Fruit fly (Drosophila melanogaster) whole organism, adult: Measurements from ENCODE around the gene CG34323.

Source experiments
- CG11617 ChIP-seq: fragments of 200-800 bp; sonication (Bioruptor generic); optimal IDR thresholded peaks from 2 replicates; lab custom pipeline; 2017; ENCODE audit warnings: mild to moderate bottlenecking, missing biosample characterization, missing genetic modification reagents, missing genetic modification characterization
- CG14711 ChIP-seq: fragments of 200-800 bp; sonication (Bioruptor generic); optimal IDR thresholded peaks from 2 replicates; lab custom pipeline; 2018; ENCODE audit warnings: missing biosample characterization, mild to moderate bottlenecking, missing genetic modification characterization, moderate library complexity
- CG33017 ChIP-seq: fragments of 200-800 bp; sonication (Bioruptor generic); optimal IDR thresholded peaks from 2 replicates; lab custom pipeline; 2018; ENCODE audit warnings: missing biosample characterization, mild to moderate bottlenecking, missing genetic modification characterization, moderate library complexity
- CG5204 ChIP-seq: fragments of 200-800 bp; sonication (Bioruptor generic); optimal IDR thresholded peaks from 2 replicates; lab custom pipeline; 2016; ENCODE audit warnings: missing biosample characterization, missing genetic modification characterization
- CG7101 ChIP-seq: fragments of 200-800 bp; sonication (Bioruptor generic); optimal IDR thresholded peaks from 2 replicates; lab custom pipeline; 2018; ENCODE audit warnings: missing biosample characterization, mild to moderate bottlenecking, missing genetic modification characterization, moderate library complexity
- Clk ChIP-seq: fragments of 200-800 bp; sonication (Bioruptor generic); optimal IDR thresholded peaks from 2 replicates; lab custom pipeline; 2017; ENCODE audit warnings: missing biosample characterization, missing genetic modification characterization
- Crg-1 ChIP-seq: fragments of 200-800 bp; sonication (Bioruptor generic); optimal IDR thresholded peaks from 2 replicates; lab custom pipeline; 2016; ENCODE audit warnings: missing biosample characterization, missing genetic modification characterization
- Hr96 ChIP-seq: fragments of 200-800 bp; sonication (Bioruptor generic); optimal IDR thresholded peaks from 2 replicates; lab custom pipeline; 2016; ENCODE audit warnings: missing biosample characterization, missing genetic modification characterization
- Mnt ChIP-seq: fragments of 200-800 bp; sonication (Bioruptor generic); optimal IDR thresholded peaks from 2 replicates; lab custom pipeline; 2016; ENCODE audit warnings: missing biosample characterization, mild to moderate bottlenecking, missing genetic modification characterization
- bab1 ChIP-seq: fragments of 200-800 bp; sonication (Bioruptor generic); optimal IDR thresholded peaks from 3 replicates; lab custom pipeline; 2019; ENCODE audit warnings: missing biosample characterization, mild to moderate bottlenecking, missing genetic modification characterization, moderate library complexity
- kay ChIP-seq: fragments of 200-800 bp; sonication (Bioruptor generic); peaks from one replicate; lab custom pipeline; 2016; ENCODE audit warnings: missing biosample characterization, missing genetic modification characterization, borderline replicate concordance
- pad ChIP-seq: fragments of 200-800 bp; sonication (Bioruptor generic); optimal IDR thresholded peaks from 3 replicates; lab custom pipeline; 2017; ENCODE audit warnings: missing biosample characterization, missing genetic modification characterization, mild to moderate bottlenecking, moderate library complexity, missing genetic modification reagents
- toe ChIP-seq: fragments of 200-800 bp; sonication (Bioruptor generic); optimal IDR thresholded peaks from 2 replicates; lab custom pipeline; 2016; ENCODE audit warnings: missing biosample characterization, missing genetic modification characterization

DNA sequence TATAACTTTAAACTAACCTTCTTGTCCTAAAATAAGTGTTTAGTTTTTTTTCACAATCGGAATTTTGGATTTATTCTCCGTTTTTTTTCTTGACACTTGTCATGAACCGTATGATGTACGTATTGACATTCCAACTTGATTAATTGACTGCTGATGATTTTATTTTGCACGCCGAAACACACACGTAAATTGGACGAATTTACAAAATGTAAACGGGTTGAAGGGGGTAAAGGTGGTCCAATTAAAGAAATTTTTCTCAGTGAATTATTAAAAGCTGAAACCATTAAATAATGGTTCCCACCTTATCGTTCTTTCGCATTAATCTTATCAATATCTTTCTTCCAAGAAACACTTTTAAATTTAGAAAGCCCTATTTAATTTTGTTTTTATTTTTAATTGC is 13.7 kb upstream of the CG34323 start, which contains the start of gene Uch-L5R:
- TF ChIP-seq Hr96 (GFP tag; lab: Kevin White, UChicago) (no peak), kay (GFP tag; lab: Kevin White, UChicago) (no peak), toe (GFP tag; lab: Kevin White, UChicago) (no peak), CG7101 (tag; lab: Kevin White, UChicago) (no peak), Crg-1 (GFP tag; lab: Kevin White, UChicago) (no peak), Mnt (GFP tag; lab: Kevin White, UChicago) (no peak), CG5204 (GFP tag; lab: Kevin White, UChicago) (no peak), bab1 (GFP tag; lab: Kevin White, UChicago) (no peak), CG11617 (GFP tag; lab: Kevin White, UChicago) (no peak), Clk (no peak), pad (GFP tag; lab: Kevin White, UChicago) (no peak), CG14711 (tag; lab: Kevin White, UChicago) (no peak), CG33017 (no peak)
